Worm (Caenorhabditis elegans): ENCODE results near the gene unc-42.

The unc-42 gene

DNA sequence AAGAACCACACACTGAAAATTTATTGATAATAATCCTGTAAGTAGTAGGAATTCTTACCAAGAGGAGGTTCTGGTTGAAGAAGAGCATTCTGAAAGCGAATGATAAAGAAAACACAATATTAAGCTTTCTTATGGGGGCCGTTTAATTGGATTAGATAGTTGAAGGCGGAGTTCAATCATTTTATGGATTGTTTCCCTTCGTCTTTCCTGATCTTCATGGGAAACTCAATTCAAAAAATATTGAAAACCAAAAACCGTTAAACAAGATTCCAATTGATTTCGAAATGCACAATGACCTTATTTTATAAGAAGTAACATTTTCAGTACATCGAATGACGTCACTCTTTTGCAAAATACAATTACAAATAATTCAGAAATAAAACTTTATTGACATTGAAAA, 29.9 kb upstream of the unc-42 start, which contains the start of gene F46B6.13:
TSS of gene F46B6.13 (minus strand) at position 101 of the 400 bp plus-strand sequence.
- TF ChIP-seq nhr-20 (tag; optimal IDR thresholded peaks at IDR 0.05) (no peak), tbx-2 (tag; optimal IDR thresholded peaks at IDR 0.05) (no peak), egl-27 (tag; optimal IDR thresholded peaks at IDR 0.05) (no peak), ztf-4 (tag; optimal IDR thresholded peaks at IDR 0.05) (no peak), lin-15B (tag; optimal IDR thresholded peaks at IDR 0.05) (no peak), C04F5.9 (tag; optimal IDR thresholded peaks at IDR 0.05) (no peak), ces-1 (GFP tag; optimal IDR thresholded peaks at IDR 0.05) (no peak), ceh-8 (GFP tag; optimal IDR thresholded peaks at IDR 0.05) (no peak), sup-37 (GFP tag; optimal IDR thresholded peaks at IDR 0.05) (no peak), sptf-1 (tag; optimal IDR thresholded peaks at IDR 0.05) (no peak), egl-13 (tag; optimal IDR thresholded peaks at IDR 0.05) (no peak), rnt-1 (tag; optimal IDR thresholded peaks at IDR 0.05) (no peak), nhr-11 (tag; optimal IDR thresholded peaks at IDR 0.05) (no peak), unc-130 (tag; optimal IDR thresholded peaks at IDR 0.05) (no peak)

ce11 chrV:9798212-9798611, 29.0 kb upstream of the unc-42 start:
- no peak for TF ChIP-seq elt-2 (tag; optimal IDR thresholded peaks at IDR 0.05)
- no peak for TF ChIP-seq ztf-11 (tag; optimal IDR thresholded peaks at IDR 0.05)
- TF ChIP-seq lir-3 (tag; optimal IDR thresholded peaks at IDR 0.05; ENCODE audit: poor library complexity): no peak
- peak; percentile 34 for TF ChIP-seq fkh-4 (tag; optimal IDR thresholded peaks at IDR 0.05; ENCODE audit: borderline replicate concordance)
- no peak for TF ChIP-seq nhr-84 (tag; optimal IDR thresholded peaks at IDR 0.05)
- TF ChIP-seq unc-130 (tag; optimal IDR thresholded peaks at IDR 0.05): no peak
- no peak for TF ChIP-seq ceh-88 (GFP tag; IDR thresholded peaks at IDR 0.05)
- TF ChIP-seq ztf-4 (tag; optimal IDR thresholded peaks at IDR 0.05): no peak
- peak; percentile 87 for TF ChIP-seq dsc-1 (tag; optimal IDR thresholded peaks at IDR 0.05)
- TF ChIP-seq irx-1 (tag; optimal IDR thresholded peaks at IDR 0.05): no peak
- TF ChIP-seq efl-3 (GFP tag; optimal IDR thresholded peaks at IDR 0.05): no peak
- no peak for TF ChIP-seq efl-1 (optimal IDR thresholded peaks at IDR 0.05)
- peak in 1 of 2 experiments; percentile 51 for TF ChIP-seq efl-1 (GFP tag; optimal IDR thresholded peaks at IDR 0.05 in 1 of 2)

DNA sequence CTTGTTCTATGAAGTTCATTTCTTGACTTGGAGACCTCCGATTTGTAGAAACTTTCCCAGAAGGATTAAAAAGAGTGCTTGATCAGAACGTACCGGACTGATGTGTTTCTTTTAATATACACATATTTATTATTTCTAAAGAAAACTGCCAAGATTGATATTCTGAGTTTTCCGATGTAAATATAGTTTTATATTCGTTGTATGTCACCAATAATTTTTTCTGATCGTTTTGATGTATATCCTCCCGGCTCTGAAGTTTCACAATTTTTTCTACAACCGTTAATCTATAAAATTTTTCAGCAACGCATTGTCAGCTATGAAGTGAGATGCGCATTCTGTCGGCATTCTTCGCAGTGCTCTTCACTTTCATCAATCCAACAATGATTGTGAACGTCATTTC, 27.4 kb upstream of the unc-42 start, which contains the start of gene F46B6.9:
TSS of gene F46B6.9 (plus strand) at position 301 of the 400 bp plus-strand sequence.
- TF ChIP-seq ceh-90 (tag; optimal IDR thresholded peaks at IDR 0.05) (no peak), unc-62 (GFP tag; optimal IDR thresholded peaks at IDR 0.05) (no peak), nhr-19 (GFP tag; conservative IDR thresholded peaks at IDR 0.05) (no peak), alr-1 (tag; optimal IDR thresholded peaks at IDR 0.05; ENCODE audit: borderline replicate concordance) (no peak), unc-30 (tag; optimal IDR thresholded peaks at IDR 0.05) (no peak), pqm-1 (tag; optimal IDR thresholded peaks at IDR 0.05) (no peak), lsy-2 (tag; optimal IDR thresholded peaks at IDR 0.05) (no peak), mdl-1 (tag; optimal IDR thresholded peaks at IDR 0.05) (no peak)

DNA sequence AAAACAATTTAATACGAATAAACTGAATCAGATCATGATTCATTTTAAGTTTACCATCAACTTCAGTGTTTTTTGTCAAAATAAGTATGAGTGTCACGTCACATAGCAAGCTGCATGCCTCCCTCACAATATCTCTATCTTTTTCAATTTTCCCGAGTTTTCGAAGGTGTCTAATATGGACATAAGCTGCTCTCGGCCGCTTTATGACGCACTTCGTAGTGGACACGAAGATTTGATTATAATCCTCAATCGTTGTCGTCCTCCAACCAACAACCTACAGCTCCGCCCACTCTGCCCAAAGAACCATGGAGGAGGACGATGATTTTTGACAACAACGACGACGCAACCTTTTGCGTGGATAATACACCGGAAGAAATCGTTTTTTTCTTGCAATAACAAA, 26.8 kb upstream of the unc-42 start:
- peak; percentile 52 for TF ChIP-seq fkh-8 (tag; optimal IDR thresholded peaks at IDR 0.05)
- TF ChIP-seq dsc-1 (tag; optimal IDR thresholded peaks at IDR 0.05): peak; percentile 77
- TF ChIP-seq fkh-10 (GFP tag; optimal IDR thresholded peaks at IDR 0.05): peak; percentile 24
- no peak for TF ChIP-seq F16B12.6 (tag; optimal IDR thresholded peaks at IDR 0.05)
- peak; percentile 30 for TF ChIP-seq pax-3 (tag; optimal IDR thresholded peaks at IDR 0.05)
- TF ChIP-seq ceh-88 (GFP tag; IDR thresholded peaks at IDR 0.05): no peak
